Worm (Caenorhabditis elegans) whole organism, L3 larva: ENCODE data around the gene egl-27.
A peak's percentile ranks its signal among the peaks of the same experiment; 100 is the strongest.

ENCODE experiments used
- ZK546.5 ChIP-seq: sonication (generic microtip); optimal IDR thresholded peaks from 2 replicates; lab custom pipeline; 2017; ENCODE audit warnings: missing biosample characterization, missing genetic modification characterization
- aly-2 ChIP-seq: fragments of 150-350 bp; optimal IDR thresholded peaks from 2 replicates; lab custom pipeline; 2014; ENCODE audit warnings: missing biosample characterization, missing genetic modification characterization
- ama-1 ChIP-seq: fragments of 150-350 bp; optimal IDR thresholded peaks from 2 replicates; lab custom pipeline; 2018
- ceh-28 ChIP-seq: fragments of 150-350 bp; optimal IDR thresholded peaks from 2 replicates; lab custom pipeline; 2014; ENCODE audit warnings: missing biosample characterization, missing genetic modification reagents, missing genetic modification characterization
- ceh-82 ChIP-seq: fragments of 150-350 bp; optimal IDR thresholded peaks from 2 replicates; lab custom pipeline; 2014; ENCODE audit warnings: missing biosample characterization, missing genetic modification characterization
- ceh-9 ChIP-seq: sonication (generic microtip); optimal IDR thresholded peaks from 2 replicates; lab custom pipeline; 2018; ENCODE audit warnings: missing biosample characterization, missing genetic modification characterization
- egl-27 ChIP-seq: sonication (generic microtip); optimal IDR thresholded peaks from 4 replicates; lab custom pipeline; 2017; ENCODE audit warnings: missing biosample characterization, missing genetic modification reagents, missing genetic modification characterization
- egl-5 ChIP-seq: fragments of 150-350 bp; optimal IDR thresholded peaks from 2 replicates; lab custom pipeline; 2017; ENCODE audit warnings: missing biosample characterization, missing genetic modification reagents, missing genetic modification characterization, inconsistent platforms
- elt-1 ChIP-seq: fragments of 150-350 bp; optimal IDR thresholded peaks from 2 replicates; lab custom pipeline; 2014; ENCODE audit warnings: missing biosample characterization, missing genetic modification characterization
- elt-2 ChIP-seq: sonication (generic microtip); optimal IDR thresholded peaks from 2 replicates; lab custom pipeline; 2016; ENCODE audit warnings: missing genetic modification reagents, mild to moderate bottlenecking, missing genetic modification characterization, missing compliant biosample characterization
- elt-3 ChIP-seq, 3 experiments: fragments of 150-350 bp in 1 of 3; sonication (generic microtip) in 2 of 3; optimal IDR thresholded peaks; 2 replicates in 2 of 3; 4 replicates in 1 of 3; lab custom pipeline; 2014 to 2017; ENCODE audit warnings: missing biosample characterization in 3 of 3, missing genetic modification characterization in 3 of 3
- eor-1 ChIP-seq, 2 experiments: fragments of 150-350 bp; optimal IDR thresholded peaks; 2 replicates each; lab custom pipeline; 2014 to 2018; ENCODE audit warnings: missing biosample characterization in 2 of 2, missing genetic modification characterization in 2 of 2
- hmg-11 ChIP-seq: sonication (generic microtip); optimal IDR thresholded peaks from 2 replicates; lab custom pipeline; 2016; ENCODE audit warnings: missing genetic modification characterization, missing compliant biosample characterization
- jun-1 ChIP-seq: fragments of 150-350 bp; optimal IDR thresholded peaks from 2 replicates; lab custom pipeline; 2014; ENCODE audit warnings: missing biosample characterization, missing genetic modification reagents, missing genetic modification characterization
- lin-15B ChIP-seq: fragments of 150-350 bp; optimal IDR thresholded peaks from 2 replicates; lab custom pipeline; 2014; ENCODE audit warnings: missing biosample characterization, missing genetic modification characterization
- lin-39 ChIP-seq: fragments of 150-350 bp; optimal IDR thresholded peaks from 2 replicates; lab custom pipeline; 2018; ENCODE audit warnings: missing biosample characterization, missing genetic modification reagents, missing genetic modification characterization
- lsy-12 ChIP-seq: sonication (generic microtip); optimal IDR thresholded peaks from 2 replicates; lab custom pipeline; 2016; ENCODE audit warnings: mild to moderate bottlenecking, missing genetic modification characterization, missing compliant biosample characterization
- mdl-1 ChIP-seq: fragments of 150-350 bp; optimal IDR thresholded peaks from 2 replicates; lab custom pipeline; 2014; ENCODE audit warnings: missing biosample characterization, missing genetic modification characterization
- mml-1 ChIP-seq: fragments of 150-350 bp; sonication (generic microtip); optimal IDR thresholded peaks from 3 replicates; lab custom pipeline; 2014; ENCODE audit warnings: missing biosample characterization, missing genetic modification characterization
- nfya-1 ChIP-seq: sonication (generic microtip); optimal IDR thresholded peaks from 2 replicates; lab custom pipeline; 2017; ENCODE audit warnings: missing genetic modification characterization, mild to moderate bottlenecking, missing compliant biosample characterization, antibody characterized with exemption, moderate library complexity; ENCODE audit not compliant: insufficient read depth
- nhr-12 ChIP-seq: fragments of 150-350 bp; optimal IDR thresholded peaks from 2 replicates; lab custom pipeline; 2014; ENCODE audit warnings: missing biosample characterization, missing genetic modification characterization
- nhr-23 ChIP-seq: fragments of 150-350 bp; optimal IDR thresholded peaks from 2 replicates; lab custom pipeline; 2014; ENCODE audit warnings: missing biosample characterization, missing genetic modification reagents, missing genetic modification characterization
- nhr-25 ChIP-seq: sonication (generic microtip); optimal IDR thresholded peaks from 2 replicates; lab custom pipeline; 2017; ENCODE audit warnings: missing biosample characterization, missing genetic modification characterization
- nhr-28 ChIP-seq: fragments of 150-350 bp; optimal IDR thresholded peaks from 2 replicates; lab custom pipeline; 2014; ENCODE audit warnings: missing biosample characterization, missing genetic modification characterization
- nhr-43 ChIP-seq: sonication (generic microtip); optimal IDR thresholded peaks from 2 replicates; lab custom pipeline; 2016; ENCODE audit warnings: mild to moderate bottlenecking, missing genetic modification characterization, missing compliant biosample characterization; ENCODE audit not compliant: poor library complexity, severe bottlenecking
- nhr-76 ChIP-seq: fragments of 150-350 bp; sonication (generic microtip); optimal IDR thresholded peaks from 5 replicates; lab custom pipeline; 2014; ENCODE audit warnings: missing biosample characterization, missing genetic modification characterization
- nhr-77 ChIP-seq: fragments of 150-350 bp; optimal IDR thresholded peaks from 2 replicates; lab custom pipeline; 2014; ENCODE audit warnings: missing biosample characterization, missing genetic modification characterization
- pha-4 ChIP-seq: fragments of 150-350 bp; optimal IDR thresholded peaks from 2 replicates; lab custom pipeline; 2014; ENCODE audit warnings: missing biosample characterization, missing genetic modification reagents, missing genetic modification characterization
- pqm-1 ChIP-seq: fragments of 150-350 bp; optimal IDR thresholded peaks from 2 replicates; lab custom pipeline; 2017; ENCODE audit warnings: missing biosample characterization, missing genetic modification characterization, inconsistent platforms
- sea-2 ChIP-seq: fragments of 150-350 bp; sonication (generic microtip); optimal IDR thresholded peaks from 4 replicates; lab custom pipeline; 2014; ENCODE audit warnings: missing biosample characterization, missing genetic modification reagents, missing genetic modification characterization
- skn-1 ChIP-seq: fragments of 150-350 bp; optimal IDR thresholded peaks from 2 replicates; lab custom pipeline; 2014; ENCODE audit warnings: missing biosample characterization, missing genetic modification characterization
- snpc-4 ChIP-seq: fragments of 150-350 bp; optimal IDR thresholded peaks from 2 replicates; lab custom pipeline; 2014; ENCODE audit warnings: missing biosample characterization, missing genetic modification characterization
- tbx-2 ChIP-seq: sonication (generic microtip); optimal IDR thresholded peaks from 2 replicates; lab custom pipeline; 2016; ENCODE audit warnings: mild to moderate bottlenecking, missing genetic modification characterization, missing compliant biosample characterization
- unc-39 ChIP-seq: sonication (generic microtip); optimal IDR thresholded peaks from 4 replicates; lab custom pipeline; 2017; ENCODE audit warnings: missing biosample characterization, missing genetic modification characterization
- unc-62 ChIP-seq: fragments of 150-350 bp; sonication (generic microtip); optimal IDR thresholded peaks from 4 replicates; lab custom pipeline; 2014; ENCODE audit warnings: missing biosample characterization, missing genetic modification reagents, missing genetic modification characterization

The egl-27 gene

ce11 chrII:6828073-6828900 lies 6.5 kb upstream of the egl-27 start:
- TF ChIP-seq unc-39 (tag; lab: Kevin White, UChicago) (no peak), tbx-2 (peak; percentile 57), pqm-1 (peak; percentile 2), egl-5 (tag; lab: Kevin White, UChicago) (peak; percentile 4), nhr-28 (tag; lab: Kevin White, UChicago) (no peak), lin-39 (tag; lab: Kevin White, UChicago) (peak; percentile 55), pha-4 (peak; percentile 41)

DNA sequence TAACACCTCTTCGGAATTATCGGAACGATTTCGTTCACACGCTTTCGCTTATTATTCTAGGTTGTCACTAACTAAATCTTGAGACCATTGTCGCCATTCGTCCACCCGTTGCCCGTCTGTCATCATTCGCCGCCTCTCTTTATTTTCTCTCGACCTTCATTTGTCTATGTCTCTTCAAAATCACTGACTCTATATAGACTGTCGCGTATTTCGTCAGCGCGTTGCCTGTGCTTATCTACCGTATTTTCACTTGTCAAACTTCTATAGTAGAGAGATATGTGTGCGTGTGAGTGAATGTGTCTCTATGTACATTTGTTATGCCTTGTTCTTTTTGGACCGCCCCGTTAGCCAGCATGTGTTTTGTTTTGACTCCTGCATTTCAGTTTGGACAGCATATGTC lies 5.7 kb upstream of the egl-27 start:
- TF ChIP-seq mdl-1 (tag; lab: Kevin White, UChicago): no peak
- TF ChIP-seq mml-1 (tag; lab: Kevin White, UChicago): no peak
- TF ChIP-seq aly-2 (tag; lab: Kevin White, UChicago): no peak
- no peak for TF ChIP-seq unc-39 (tag; lab: Kevin White, UChicago)
- no peak for TF ChIP-seq ceh-82
- TF ChIP-seq sea-2 (GFP tag; lab: Kevin White, UChicago): no peak
- no peak for TF ChIP-seq nhr-77 (tag; lab: Kevin White, UChicago)
- peak; percentile 42 for TF ChIP-seq jun-1 (tag; lab: Kevin White, UChicago)
- no peak for TF ChIP-seq ama-1 (lab: Kevin White, UChicago)
- TF ChIP-seq pha-4: peak; percentile 74
- TF ChIP-seq egl-5 (tag; lab: Kevin White, UChicago): no peak
- TF ChIP-seq nhr-28 (tag; lab: Kevin White, UChicago): no peak
- no peak for TF ChIP-seq tbx-2
- TF ChIP-seq snpc-4 (tag; lab: Kevin White, UChicago): no peak
- peak; percentile 74 for TF ChIP-seq unc-62 (GFP tag; lab: Kevin White, UChicago)
- TF ChIP-seq elt-1 (tag; lab: Kevin White, UChicago): peak; percentile 48
- TF ChIP-seq ceh-9 (tag; lab: Kevin White, UChicago): no peak
- TF ChIP-seq ceh-28 (tag; lab: Kevin White, UChicago): no peak
- peak; percentile 79 for TF ChIP-seq nhr-25 (tag; lab: Kevin White, UChicago)
- TF ChIP-seq lsy-12 (tag; lab: Kevin White, UChicago): no peak
- no peak for TF ChIP-seq nhr-12
- peak; percentile 71 for TF ChIP-seq elt-2 (tag; lab: Kevin White, UChicago)
- peak; percentile 52 for TF ChIP-seq nhr-23
- peak; percentile 51 for TF ChIP-seq pqm-1
- peak in 1 of 3 experiments; percentile 74 for TF ChIP-seq elt-3 (tag; optimal IDR thresholded peaks at IDR 0.05; lab: Kevin White, UChicago)
- TF ChIP-seq nfya-1 (tag; lab: Kevin White, UChicago): peak; percentile 52
- TF ChIP-seq hmg-11 (tag; lab: Kevin White, UChicago): peak; percentile 34
- TF ChIP-seq, all 47 proteins: peak for 11

DNA sequence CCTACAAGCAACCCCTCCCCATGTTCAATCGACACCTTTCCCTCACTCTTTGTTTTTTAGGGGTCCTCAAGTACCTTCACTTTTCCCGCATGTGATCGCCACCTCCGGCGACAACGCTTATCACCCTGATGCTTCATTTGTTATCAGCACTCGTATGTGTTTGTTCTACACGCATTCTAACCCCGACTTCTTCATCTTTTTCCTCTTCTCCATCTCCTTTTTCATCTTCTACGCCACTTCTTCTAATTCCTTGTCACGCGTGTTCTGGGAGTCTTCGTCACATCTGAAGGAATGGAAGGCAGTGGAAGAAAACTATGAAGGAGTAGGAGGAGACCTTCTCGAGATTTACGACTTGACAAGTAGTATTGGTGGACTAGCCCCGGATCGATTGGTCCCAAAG lies 4.8 kb upstream of the egl-27 start:
- TF ChIP-seq ZK546.5 (tag; lab: Kevin White, UChicago): no peak
- no peak for TF ChIP-seq nhr-76 (tag; lab: Kevin White, UChicago)
- peak; percentile 38 for TF ChIP-seq nhr-23
- no peak for TF ChIP-seq lin-15B (tag; lab: Kevin White, UChicago)
- TF ChIP-seq elt-1 (tag; lab: Kevin White, UChicago): peak; percentile 29
- peak; percentile 34 for TF ChIP-seq elt-2 (tag; lab: Kevin White, UChicago)
- TF ChIP-seq nhr-77 (tag; lab: Kevin White, UChicago): no peak
- TF ChIP-seq unc-39 (tag; lab: Kevin White, UChicago): no peak
- peak; percentile 20 for TF ChIP-seq unc-62 (GFP tag; lab: Kevin White, UChicago)
- TF ChIP-seq nhr-43 (tag; lab: Kevin White, UChicago): peak; percentile 20
- no peak for TF ChIP-seq aly-2 (tag; lab: Kevin White, UChicago)
- peak in 1 of 3 experiments; percentile 10 for TF ChIP-seq elt-3 (tag; optimal IDR thresholded peaks at IDR 0.05; lab: Kevin White, UChicago)
- TF ChIP-seq, all 47 proteins: peak for 6

- TF ChIP-seq lsy-12 (tag; lab: Kevin White, UChicago) (no peak), ama-1 (lab: Kevin White, UChicago) (no peak), nhr-23 (no peak), unc-39 (tag; lab: Kevin White, UChicago) (no peak), pha-4 (no peak), egl-5 (tag; lab: Kevin White, UChicago) (no peak), lin-15B (tag; lab: Kevin White, UChicago) (no peak), ZK546.5 (tag; lab: Kevin White, UChicago) (no peak), nfya-1 (tag; lab: Kevin White, UChicago) (no peak), ceh-28 (tag; lab: Kevin White, UChicago) (no peak), skn-1 (tag; lab: Kevin White, UChicago) (no peak), unc-62 (GFP tag; lab: Kevin White, UChicago) (no peak), nhr-25 (tag; lab: Kevin White, UChicago) (no peak), snpc-4 (tag; lab: Kevin White, UChicago) (no peak), nhr-76 (tag; lab: Kevin White, UChicago) (no peak), nhr-28 (tag; lab: Kevin White, UChicago) (no peak), eor-1 (tag; optimal IDR thresholded peaks at IDR 0.05; lab: Kevin White, UChicago) (no peak), egl-27 (tag; lab: Kevin White, UChicago) (no peak)
These were observed 3.9 kb upstream of the egl-27 start for ce11 chrII:6830923-6831322.
